2 fruit fly cellular contexts compared by ENCODE assay signal in the genomic region with DNA sequence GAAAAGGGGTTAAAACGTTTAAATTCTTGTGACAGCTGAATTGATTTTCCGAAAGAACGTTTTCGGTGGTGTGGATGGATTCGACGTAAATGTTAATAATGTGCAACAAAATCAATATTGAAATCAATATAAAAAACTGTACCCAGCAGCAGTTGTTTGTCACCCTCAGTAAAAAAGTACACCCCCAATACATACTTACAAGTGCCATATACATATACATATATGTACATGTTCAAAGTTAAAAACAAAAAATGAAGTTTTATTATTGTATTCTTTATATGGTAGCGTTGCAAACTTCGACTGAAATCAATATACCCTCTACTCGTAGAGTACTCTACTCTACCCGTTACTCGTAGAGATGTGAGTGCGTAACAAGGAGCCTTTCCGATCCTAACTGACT.
TF ChIP-seq lines count a peak whose summit lies in the region.

No protein-coding gene starts in this region.

- no peak for TF ChIP-seq CTCF in whole organism, embryonic (GFP tag; optimal IDR thresholded peaks at IDR 0.05; lab: Kevin White, UChicago)

TF ChIP-seq in whole organism, embryonic, 481 proteins besides CTCF, POLR2A, EP300 and RAD21 (continues in another document):
- TF ChIP-seq CG17829 (tag; optimal IDR thresholded peaks at IDR 0.05; lab: Kevin White, UChicago) (peak; percentile 10), ATbp (GFP tag; optimal IDR thresholded peaks at IDR 0.05; lab: Kevin White, UChicago) (peak; percentile 32), PHDP (tag; optimal IDR thresholded peaks at IDR 0.05; lab: Kevin White, UChicago) (peak; percentile 7), H2.0 (GFP tag; IDR thresholded peaks at IDR 0.05; lab: Robert Waterston, UW) (no peak), onecut (GFP tag; IDR thresholded peaks at IDR 0.05; lab: Robert Waterston, UW) (peak; percentile 95), crc (GFP tag; optimal IDR thresholded peaks at IDR 0.05; lab: Kevin White, UChicago) (no peak), CG33557 (GFP tag; optimal IDR thresholded peaks at IDR 0.05; lab: Kevin White, UChicago) (peak; percentile 45), Med (GFP tag; lab: Kevin White, UChicago) (peak; percentile 54), CG6254 (GFP tag; optimal IDR thresholded peaks at IDR 0.05; lab: Kevin White, UChicago) (peak; percentile 24), CG2678 (tag; optimal IDR thresholded peaks at IDR 0.05; lab: Kevin White, UChicago) (peak; percentile 13), Scr (GFP tag; IDR thresholded peaks at IDR 0.05; lab: Robert Waterston, UW; ENCODE audit: partially characterized antibody) (no peak), Hr3 (GFP tag; optimal IDR thresholded peaks at IDR 0.05; lab: Kevin White, UChicago) (no peak), Blimp-1 (GFP tag; optimal IDR thresholded peaks at IDR 0.05; lab: Kevin White, UChicago) (no peak), Asciz (GFP tag; optimal IDR thresholded peaks at IDR 0.05; lab: Kevin White, UChicago) (peak; percentile 29), CG12659 (GFP tag; optimal IDR thresholded peaks at IDR 0.05; lab: Kevin White, UChicago) (peak; percentile 5), row (GFP tag; IDR thresholded peaks at IDR 0.05; lab: Robert Waterston, UW) (0 out of 3 replicates have a peak, but pooled peaks have one; percentile 15), Bteb2 (GFP tag; optimal IDR thresholded peaks at IDR 0.05; lab: Kevin White, UChicago) (no peak), CoRest (tag; optimal IDR thresholded peaks at IDR 0.05; lab: Kevin White, UChicago) (peak; percentile 4), D19B (GFP tag; optimal IDR thresholded peaks at IDR 0.05; lab: Kevin White, UChicago) (no peak), D19A (tag; optimal IDR thresholded peaks at IDR 0.05; lab: Kevin White, UChicago) (peak; percentile 61), CG10431 (GFP tag; optimal IDR thresholded peaks at IDR 0.05; lab: Kevin White, UChicago) (peak; percentile 30), pfk (GFP tag; optimal IDR thresholded peaks at IDR 0.05; lab: Kevin White, UChicago) (no peak), nerfin-1 (tag; optimal IDR thresholded peaks at IDR 0.05; lab: Kevin White, UChicago) (peak; percentile 2), sens (GFP tag; lab: Kevin White, UChicago) (peak; percentile 67), pros (GFP tag; optimal IDR thresholded peaks at IDR 0.05; lab: Kevin White, UChicago) (peak; percentile 77), Ets65A (GFP tag; lab: Kevin White, UChicago) (peak; percentile 49), CG9797 (GFP tag; optimal IDR thresholded peaks at IDR 0.05; lab: Kevin White, UChicago) (no peak), CG12391 (tag; optimal IDR thresholded peaks at IDR 0.05; lab: Kevin White, UChicago) (peak; percentile 9), CG10979 (tag; optimal IDR thresholded peaks at IDR 0.05; lab: Kevin White, UChicago) (peak; percentile 35), lola (GFP tag; optimal IDR thresholded peaks at IDR 0.05; lab: Kevin White, UChicago) (no peak), Oli (tag; optimal IDR thresholded peaks at IDR 0.05; lab: Kevin White, UChicago) (no peak), eve (GFP tag; optimal IDR thresholded peaks at IDR 0.05; lab: Kevin White, UChicago) (peak in 1 of 2 experiments; percentile 44), Doc2 (GFP tag; IDR thresholded peaks at IDR 0.05; lab: Robert Waterston, UW) (no peak), grau (tag; optimal IDR thresholded peaks at IDR 0.05; lab: Kevin White, UChicago) (peak; percentile 7), fd102C (GFP tag; optimal IDR thresholded peaks at IDR 0.05; lab: Kevin White, UChicago) (peak; percentile 21), ci (GFP tag; IDR thresholded peaks at IDR 0.05; lab: Robert Waterston, UW) (peak; percentile 11; the same call in 1 of the 3 replicates), Tbp (GFP tag; optimal IDR thresholded peaks at IDR 0.05; lab: Kevin White, UChicago) (no peak), CG8281 (tag; optimal IDR thresholded peaks at IDR 0.05; lab: Kevin White, UChicago) (no peak), kni (GFP tag; optimal IDR thresholded peaks at IDR 0.05; lab: Kevin White, UChicago) (peak; percentile 50), CG18262 (tag; optimal IDR thresholded peaks at IDR 0.05; lab: Kevin White, UChicago) (peak; percentile 11), Spps (tag; optimal IDR thresholded peaks at IDR 0.05; lab: Kevin White, UChicago) (no peak), dmrt11E (tag; optimal IDR thresholded peaks at IDR 0.05; lab: Kevin White, UChicago) (peak; percentile 35), Dad (GFP tag; optimal IDR thresholded peaks at IDR 0.05; lab: Kevin White, UChicago) (no peak), Bdp1 (GFP tag; optimal IDR thresholded peaks at IDR 0.05; lab: Kevin White, UChicago) (no peak)

TF ChIP-seq in whole organism, prepupa, 60 proteins besides CTCF, POLR2A, EP300 and RAD21:
- TF ChIP-seq Eip78C (GFP tag; lab: Kevin White, UChicago) = peak; percentile 57
- no peak for TF ChIP-seq CG8119 (GFP tag; IDR thresholded peaks at IDR 0.05; lab: Robert Waterston, UW)
- peak; percentile 42 for TF ChIP-seq svp (GFP tag; lab: Kevin White, UChicago)
- no peak for TF ChIP-seq eg (GFP tag; IDR thresholded peaks at IDR 0.05; lab: Robert Waterston, UW)
TF ChIP-seq in whole organism, prepupa: peak in this region for 2.
